Worm (Caenorhabditis elegans): ENCODE data around the gene bbs-8.

The bbs-8 gene

DNA sequence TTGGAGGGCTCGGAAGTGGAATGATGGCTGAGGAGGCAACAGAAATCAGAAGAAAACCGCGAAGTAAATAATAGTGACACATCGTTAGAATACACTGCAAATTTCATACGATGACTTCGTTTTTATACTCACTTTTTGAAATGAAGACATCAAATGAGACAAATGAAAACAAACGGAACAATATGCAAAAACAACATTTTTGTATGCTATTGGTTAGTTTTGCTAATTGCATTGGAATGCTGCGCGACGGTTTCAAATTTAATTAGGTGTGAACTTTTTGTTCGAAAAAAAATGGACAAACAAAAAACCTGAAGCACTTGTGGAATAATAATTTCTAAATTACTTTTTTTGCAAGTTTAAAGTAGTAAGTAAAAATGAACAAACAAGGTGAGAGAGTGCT, 31.9 kb downstream of the bbs-8 start, which contains the start of gene grl-8:
TSS of gene grl-8 (minus strand) at position 101 of the 400 bp plus-strand sequence.
- no peak for TF ChIP-seq unc-55 (GFP tag; optimal IDR thresholded peaks at IDR 0.05)
- TF ChIP-seq nhr-232 (tag; optimal IDR thresholded peaks at IDR 0.05) = no peak
- TF ChIP-seq ceh-22 (tag; optimal IDR thresholded peaks at IDR 0.05) = no peak
- TF ChIP-seq unc-86 (tag; optimal IDR thresholded peaks at IDR 0.05) = no peak
- no peak for TF ChIP-seq pqm-1 (tag; optimal IDR thresholded peaks at IDR 0.05)
- no peak for TF ChIP-seq rnt-1 (tag; optimal IDR thresholded peaks at IDR 0.05)
- no peak for TF ChIP-seq ztf-16 (tag; optimal IDR thresholded peaks at IDR 0.05)
- no peak for TF ChIP-seq pag-3 (tag; optimal IDR thresholded peaks at IDR 0.05; ENCODE audit: borderline replicate concordance)

DNA sequence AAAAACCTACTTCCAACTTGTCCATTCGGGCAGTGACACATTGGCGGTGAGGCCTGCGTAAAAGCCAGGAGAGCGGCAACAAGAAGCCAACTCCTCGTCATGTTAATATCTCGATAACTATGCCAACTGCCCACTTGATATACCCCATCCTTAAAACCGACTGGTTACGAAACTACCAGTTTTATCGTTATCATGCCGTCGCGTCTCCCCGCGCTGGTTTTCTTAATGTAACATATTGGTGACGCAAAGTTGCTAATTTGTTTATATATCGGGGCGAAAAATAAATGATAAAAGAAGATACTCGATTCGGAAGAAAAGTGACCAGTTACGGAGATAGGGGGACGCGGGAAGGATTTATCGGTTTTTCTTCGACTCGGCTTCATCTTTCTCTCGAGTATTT, 33.3 kb downstream of the bbs-8 start, which contains the start of gene grl-9:
TSS of gene grl-9 (minus strand) at position 101 of the 400 bp plus-strand sequence.
- TF ChIP-seq ceh-24 (tag; optimal IDR thresholded peaks at IDR 0.05) (no peak), hlh-13 (GFP tag; optimal IDR thresholded peaks at IDR 0.05) (no peak), npax-4 (tag; optimal IDR thresholded peaks at IDR 0.05) (no peak), C08G9.2 (tag; optimal IDR thresholded peaks at IDR 0.05) (no peak), zip-5 (tag; optimal IDR thresholded peaks at IDR 0.05) (no peak), mec-3 (tag; optimal IDR thresholded peaks at IDR 0.05; ENCODE audit: borderline replicate concordance) (no peak), unc-42 (tag; optimal IDR thresholded peaks at IDR 0.05) (no peak), unc-3 (GFP tag; conservative IDR thresholded peaks at IDR 0.05) (no peak), unc-3 (tag; optimal IDR thresholded peaks at IDR 0.05) (no peak), pax-1 (tag; optimal IDR thresholded peaks at IDR 0.05) (no peak), hlh-30 (tag; optimal IDR thresholded peaks at IDR 0.05; ENCODE audit: insufficient read depth) (no peak), gmeb-2 (tag; optimal IDR thresholded peaks at IDR 0.05) (no peak), ceh-14 (tag; optimal IDR thresholded peaks at IDR 0.05) (no peak), pha-4 (tag; optimal IDR thresholded peaks at IDR 0.05) (no peak), ceh-48 (tag; optimal IDR thresholded peaks at IDR 0.05) (no peak)

DNA sequence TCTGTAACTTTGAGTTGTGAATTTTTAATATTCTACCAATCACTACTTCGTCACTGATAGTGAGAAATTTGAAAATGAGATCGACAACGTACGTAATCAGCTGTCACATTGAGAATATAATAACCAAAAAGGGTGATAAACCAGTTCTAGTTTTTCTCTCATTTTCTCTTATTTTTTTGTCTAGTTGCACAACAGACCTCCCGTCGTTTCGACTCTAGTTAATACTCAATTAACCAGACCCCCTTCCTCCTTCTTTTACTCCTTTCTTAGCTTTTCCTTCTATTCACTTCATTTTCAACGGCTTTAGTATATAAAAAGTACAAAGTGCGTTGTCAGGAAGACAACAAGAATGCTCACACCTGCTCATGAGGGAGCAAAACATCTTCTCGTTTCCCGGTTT, 37.6 kb downstream of the bbs-8 start, which contains the start of gene ZC487.1:
TSS of gene ZC487.1 (plus strand) at position 301 of the 400 bp plus-strand sequence.
- TF ChIP-seq ref-2 (tag; optimal IDR thresholded peaks at IDR 0.05) (no peak), ets-4 (tag; optimal IDR thresholded peaks at IDR 0.05) (no peak), ceh-22 (tag; optimal IDR thresholded peaks at IDR 0.05) (no peak), pqm-1 (tag; optimal IDR thresholded peaks at IDR 0.05) (no peak), C38D4.7 (GFP tag; optimal IDR thresholded peaks at IDR 0.05) (no peak), K02D7.2 (tag; optimal IDR thresholded peaks at IDR 0.05) (no peak), hlh-15 (tag; optimal IDR thresholded peaks at IDR 0.05) (no peak), unc-3 (GFP tag; conservative IDR thresholded peaks at IDR 0.05) (no peak), unc-3 (tag; optimal IDR thresholded peaks at IDR 0.05) (no peak), fkh-10 (GFP tag; optimal IDR thresholded peaks at IDR 0.05) (no peak), gmeb-2 (tag; optimal IDR thresholded peaks at IDR 0.05) (no peak), dmd-4 (tag; optimal IDR thresholded peaks at IDR 0.05; ENCODE audit: borderline replicate concordance) (no peak), ceh-24 (tag; optimal IDR thresholded peaks at IDR 0.05) (no peak), npax-4 (tag; optimal IDR thresholded peaks at IDR 0.05) (no peak), sdc-2 (tag; optimal IDR thresholded peaks at IDR 0.05) (no peak), pax-1 (tag; optimal IDR thresholded peaks at IDR 0.05) (no peak), ztf-16 (tag; optimal IDR thresholded peaks at IDR 0.05) (no peak), syd-9 (tag; optimal IDR thresholded peaks at IDR 0.05) (no peak), elt-4 (tag; optimal IDR thresholded peaks at IDR 0.05) (no peak), nhr-232 (tag; optimal IDR thresholded peaks at IDR 0.05) (no peak)

DNA sequence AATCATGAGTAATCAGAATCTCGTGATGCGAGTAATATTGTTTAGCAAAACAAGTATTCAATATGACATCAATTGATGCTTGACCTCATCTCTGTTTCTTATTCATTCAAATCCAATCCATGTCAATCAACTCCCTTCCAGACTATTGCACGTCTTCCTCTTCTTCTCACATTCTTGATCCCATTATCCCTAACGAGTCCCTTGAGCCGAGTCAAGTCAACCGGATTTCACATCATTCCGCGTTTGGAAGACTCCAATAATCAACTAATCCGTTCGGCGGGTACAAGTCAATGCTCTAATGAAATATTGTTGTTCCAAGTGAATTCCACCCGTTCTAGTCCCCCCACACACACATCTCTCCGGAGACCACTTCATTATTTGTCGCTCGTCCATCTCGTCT, 38.6 kb downstream of the bbs-8 start:
- TF ChIP-seq unc-3 (GFP tag; conservative IDR thresholded peaks at IDR 0.05) (no peak), unc-3 (tag; optimal IDR thresholded peaks at IDR 0.05) (no peak), mec-3 (tag; optimal IDR thresholded peaks at IDR 0.05; ENCODE audit: borderline replicate concordance) (no peak), ceh-9 (tag; optimal IDR thresholded peaks at IDR 0.05) (no peak), dmd-4 (tag; optimal IDR thresholded peaks at IDR 0.05; ENCODE audit: borderline replicate concordance) (no peak), unc-42 (tag; optimal IDR thresholded peaks at IDR 0.05) (peak; percentile 93), ceh-31 (tag; optimal IDR thresholded peaks at IDR 0.05) (peak; percentile 33)
